Worm (Caenorhabditis elegans): ENCODE results near the gene C08F11.17.

DNA sequence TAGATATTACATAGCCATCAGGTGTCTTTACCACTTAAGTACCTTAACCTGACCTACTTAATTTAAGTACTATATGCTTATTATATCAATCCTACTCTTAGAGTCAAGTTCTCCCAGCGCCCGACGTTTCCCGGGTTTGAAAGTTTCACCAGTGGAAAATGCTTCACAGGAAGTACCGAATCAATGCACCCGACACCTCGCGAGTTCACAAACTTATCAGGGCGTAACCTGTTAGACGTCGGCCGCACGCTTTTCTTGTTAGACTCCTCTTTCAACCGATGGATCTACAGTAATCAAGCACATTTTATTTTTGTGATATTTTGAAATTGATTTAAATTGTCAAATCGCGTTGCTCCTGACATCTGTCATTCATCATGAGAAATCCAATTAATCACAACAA lies 45.2 kb upstream of the C08F11.17 start:
- TF ChIP-seq ama-1 (optimal IDR thresholded peaks at IDR 0.05) (no peak), ama-1 (GFP tag; optimal IDR thresholded peaks at IDR 0.05) (no peak), unc-62 (GFP tag; optimal IDR thresholded peaks at IDR 0.05) (no peak), snpc-3.4 (tag; optimal IDR thresholded peaks at IDR 0.05) (no peak), madf-10 (tag; optimal IDR thresholded peaks at IDR 0.05) (no peak), hrde-1 (tag; optimal IDR thresholded peaks at IDR 0.05; ENCODE audit: borderline replicate concordance) (no peak), nhr-179 (tag; optimal IDR thresholded peaks at IDR 0.05) (no peak)

Data from whole organism, young adult.